Fruit fly (Drosophila melanogaster): Measurements from ENCODE around the gene CG15210.

The CG15210 gene

DNA sequence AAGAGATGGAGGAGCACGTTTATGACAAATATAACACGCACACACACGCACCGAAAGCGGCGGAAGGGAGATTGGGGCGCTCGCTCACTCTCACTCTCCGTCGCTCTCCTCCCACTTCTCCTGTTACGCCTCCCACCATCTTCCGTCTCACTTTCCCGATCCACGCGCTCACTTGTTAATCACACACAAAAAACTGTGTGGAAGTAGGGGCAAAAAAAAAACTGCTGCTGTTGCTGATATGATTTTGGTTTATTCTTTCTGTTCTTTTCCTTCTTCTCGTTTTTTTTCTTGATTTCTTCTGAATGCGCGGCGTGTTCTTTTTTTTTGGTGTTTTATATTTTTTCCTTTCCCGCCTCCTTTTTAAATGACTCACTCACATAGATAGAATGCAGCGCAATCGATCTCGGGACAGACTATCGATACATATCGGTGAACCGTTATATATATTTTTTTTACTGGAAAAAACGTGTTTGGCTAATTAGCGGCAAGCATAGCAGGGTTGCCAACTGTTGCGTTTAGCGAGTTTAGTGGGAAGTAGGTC, 33.3 kb upstream of the CG15210 start (continued):
- TF ChIP-seq MESR4 (GFP tag; optimal IDR thresholded peaks at IDR 0.05): no peak
- peak; percentile 42; the same call in 1 of the 3 replicates for TF ChIP-seq Doc3 (GFP tag; IDR thresholded peaks at IDR 0.05; ENCODE audit: partially characterized antibody)
- TF ChIP-seq z (GFP tag; IDR thresholded peaks at IDR 0.05): peak; percentile 79; the same call in 2 of the 3 replicates
- TF ChIP-seq pnt (GFP tag; optimal IDR thresholded peaks at IDR 0.05): no peak
- no peak for TF ChIP-seq h (optimal IDR thresholded peaks at IDR 0.05)
- peak; percentile 83 for TF ChIP-seq psq (GFP tag; optimal IDR thresholded peaks at IDR 0.05)
- no peak for TF ChIP-seq Poxn (GFP tag; IDR thresholded peaks at IDR 0.05)
- peak; percentile 36 for TF ChIP-seq CG17385 (GFP tag; optimal IDR thresholded peaks at IDR 0.05)
- TF ChIP-seq HmgZ (tag; optimal IDR thresholded peaks at IDR 0.05): peak; percentile 18
- peak; percentile 85 for TF ChIP-seq sr (GFP tag; IDR thresholded peaks at IDR 0.05)
- TF ChIP-seq CG32772 (GFP tag; IDR thresholded peaks at IDR 0.05): peak; percentile 58
- peak; percentile 61 for TF ChIP-seq CG16813 (GFP tag; IDR thresholded peaks at IDR 0.05; ENCODE audit: partially characterized antibody)
- no peak for TF ChIP-seq Kr (GFP tag; optimal IDR thresholded peaks at IDR 0.05)
- TF ChIP-seq nom (GFP tag; optimal IDR thresholded peaks at IDR 0.05): peak; percentile 97
- TF ChIP-seq CG6254 (GFP tag; optimal IDR thresholded peaks at IDR 0.05): no peak
- TF ChIP-seq CoRest (tag; optimal IDR thresholded peaks at IDR 0.05): peak; percentile 4
- no peak for TF ChIP-seq CG31388 (GFP tag; optimal IDR thresholded peaks at IDR 0.05)
- TF ChIP-seq hbn (GFP tag; IDR thresholded peaks at IDR 0.05; ENCODE audit: partially characterized antibody): peak; percentile 45
- peak; percentile 58; the same call in 2 of the 4 replicates for TF ChIP-seq Dll (GFP tag; IDR thresholded peaks at IDR 0.05; ENCODE audit: partially characterized antibody)
- peak; percentile 96 for TF ChIP-seq Vsx1 (GFP tag; optimal IDR thresholded peaks at IDR 0.05)
- no peak for TF ChIP-seq Camta (GFP tag; optimal IDR thresholded peaks at IDR 0.05)
- no peak for TF ChIP-seq tio (GFP tag; optimal IDR thresholded peaks at IDR 0.05)
- peak in 1 of 2 experiments; percentile 82 for TF ChIP-seq bsh (GFP tag; optimal IDR thresholded peaks at IDR 0.05)

DNA sequence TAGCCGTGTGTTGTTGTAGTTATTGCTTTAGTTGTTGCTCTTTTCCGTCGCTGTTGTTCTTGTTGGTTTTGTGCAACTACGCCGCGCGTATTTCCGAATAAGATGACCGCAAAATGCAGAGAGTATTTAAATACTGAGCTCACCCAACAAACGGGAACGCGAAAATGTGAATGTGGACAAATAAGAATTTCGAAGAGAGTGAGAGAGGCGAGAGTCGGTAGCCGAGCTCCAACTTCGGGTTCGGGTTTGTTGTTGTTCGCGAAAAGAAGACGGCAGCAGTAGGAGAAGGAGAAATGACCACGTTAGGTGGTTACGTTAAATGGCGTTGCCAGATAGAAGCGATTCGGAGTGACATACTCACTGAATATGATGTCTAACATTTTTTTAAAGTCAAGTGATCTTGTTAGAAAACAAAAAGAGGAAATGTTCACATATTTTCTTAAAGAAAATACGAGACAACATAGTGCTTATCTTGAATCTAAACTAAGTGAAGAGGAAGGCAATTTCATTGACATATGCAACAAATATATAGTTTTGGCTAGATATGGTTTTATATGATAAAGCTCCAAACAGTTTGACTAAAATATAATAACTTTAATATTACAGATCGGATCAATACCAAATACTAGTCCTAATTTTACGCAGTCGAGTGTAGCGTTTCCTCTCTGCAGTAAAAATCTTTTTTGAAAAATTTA, 32.2 kb upstream of the CG15210 start:
- TF ChIP-seq CG7357 (GFP tag; IDR thresholded peaks at IDR 0.05) (no peak), PHDP (tag; optimal IDR thresholded peaks at IDR 0.05) (no peak), CG13424 (tag; optimal IDR thresholded peaks at IDR 0.05) (peak; percentile 16), chm (GFP tag; IDR thresholded peaks at IDR 0.05) (no peak), CG8290 (GFP tag; optimal IDR thresholded peaks at IDR 0.05) (no peak), CG8290 (tag; optimal IDR thresholded peaks at IDR 0.05) (peak in 1 of 2 experiments; percentile 26), CG18599 (GFP tag; optimal IDR thresholded peaks at IDR 0.05) (peak; percentile 33), CG7987 (GFP tag; optimal IDR thresholded peaks at IDR 0.05) (peak; percentile 6), YL-1 (GFP tag; optimal IDR thresholded peaks at IDR 0.05) (no peak), ind (GFP tag; optimal IDR thresholded peaks at IDR 0.05) (no peak), Max (GFP tag; optimal IDR thresholded peaks at IDR 0.05) (no peak), CG7928 (GFP tag; optimal IDR thresholded peaks at IDR 0.05) (no peak), vvl (GFP tag; IDR thresholded peaks at IDR 0.05) (no peak), CG13287 (GFP tag; IDR thresholded peaks at IDR 0.05; ENCODE audit: partially characterized antibody) (0 out of 2 replicates have a peak, but pooled peaks have one; percentile 10), Adf1 (GFP tag; IDR thresholded peaks at IDR 0.05) (no peak), CG12104 (GFP tag; optimal IDR thresholded peaks at IDR 0.05) (no peak), mirr (GFP tag; optimal IDR thresholded peaks at IDR 0.05) (no peak), vfl (GFP tag; optimal IDR thresholded peaks at IDR 0.05) (no peak), CG2116 (GFP tag; optimal IDR thresholded peaks at IDR 0.05) (no peak), hkb (optimal IDR thresholded peaks at IDR 0.05) (no peak), hkb (GFP tag; IDR thresholded peaks at IDR 0.05) (no peak), CG4360 (GFP tag; IDR thresholded peaks at IDR 0.05) (0 out of 2 replicates have a peak, but pooled peaks have one; percentile 53), eve (GFP tag; optimal IDR thresholded peaks at IDR 0.05) (no peak), CG12299 (tag; optimal IDR thresholded peaks at IDR 0.05) (no peak), CG15011 (GFP tag; optimal IDR thresholded peaks at IDR 0.05) (no peak), phol (tag; optimal IDR thresholded peaks at IDR 0.05) (peak; percentile 6), chinmo (GFP tag; IDR thresholded peaks at IDR 0.05; ENCODE audit: partially characterized antibody) (peak; percentile 74; the same call in 2 of the 4 replicates)

Measured in whole organism, embryonic.